Worm (Caenorhabditis elegans) whole organism, L1 larva: ENCODE measurements around the gene glr-4.

Source experiments
- Y116A8C.19 ChIP-seq: sonication (generic microtip); optimal IDR thresholded peaks from 2 replicates; lab custom pipeline; 2016; ENCODE audit warnings: missing compliant biosample characterization, missing genetic modification characterization, borderline replicate concordance
- alr-1 ChIP-seq: fragments of 200-800 bp; sonication (Bioruptor generic); optimal IDR thresholded peaks from 2 replicates; lab custom pipeline; 2018; ENCODE audit warnings: borderline replicate concordance, mild to moderate bottlenecking, missing genetic modification characterization, missing compliant biosample characterization
- blmp-1 ChIP-seq: fragments of 150-350 bp; optimal IDR thresholded peaks from 2 replicates; lab custom pipeline; 2014; ENCODE audit warnings: missing biosample characterization, missing genetic modification characterization
- dpl-1 ChIP-seq, 3 experiments: fragments of 150-350 bp in 2 of 3; sonication (generic microtip) in 1 of 3; optimal IDR thresholded peaks; 2 replicates each; lab custom pipeline; 2014 to 2017; ENCODE audit warnings: missing biosample characterization in 3 of 3, missing genetic modification characterization in 3 of 3, missing genetic modification reagents in 3 of 3
- efl-1 ChIP-seq, 4 experiments: fragments of 150-350 bp; optimal IDR thresholded peaks in 3 of 4; peaks in 1 of 4; 1 replicate in 1 of 4; 2 replicates in 3 of 4; lab custom pipeline; 2014; ENCODE audit warnings: missing biosample characterization in 2 of 4, missing genetic modification characterization in 2 of 4, missing genetic modification reagents in 2 of 4
- egl-27 ChIP-seq, 2 experiments: fragments of 150-350 bp in 1 of 2; sonication (generic microtip); optimal IDR thresholded peaks; 3 replicates each; lab custom pipeline; 2017 to 2018; ENCODE audit warnings: missing biosample characterization in 2 of 2, missing genetic modification characterization in 2 of 2, missing genetic modification reagents in 2 of 2
- fkh-10 ChIP-seq: sonication (generic microtip); optimal IDR thresholded peaks from 2 replicates; lab custom pipeline; 2017; ENCODE audit warnings: missing biosample characterization, missing genetic modification reagents, missing genetic modification characterization
- fkh-4 ChIP-seq: sonication (generic microtip); optimal IDR thresholded peaks from 2 replicates; lab custom pipeline; 2016; ENCODE audit warnings: missing compliant biosample characterization, missing genetic modification characterization, borderline replicate concordance
- fkh-8 ChIP-seq: sonication (generic microtip); optimal IDR thresholded peaks from 2 replicates; lab custom pipeline; 2016; ENCODE audit warnings: mild to moderate bottlenecking, missing genetic modification characterization, missing compliant biosample characterization
- isw-1 ChIP-seq: fragments of 200-800 bp; sonication (Bioruptor generic); IDR thresholded peaks from 2 replicates; pipeline ENCODE4 v1.3.6; 2022; ENCODE audit warnings: missing genetic modification characterization, missing compliant biosample characterization
- lin-14 ChIP-seq: fragments of 200-800 bp; sonication (Bioruptor generic); optimal IDR thresholded peaks from 2 replicates; lab custom pipeline; 2018; ENCODE audit warnings: mild to moderate bottlenecking, missing genetic modification characterization, moderate library complexity, missing compliant biosample characterization
- lir-3 ChIP-seq: sonication (generic microtip); optimal IDR thresholded peaks from 2 replicates; lab custom pipeline; 2016; ENCODE audit warnings: mild to moderate bottlenecking, missing genetic modification characterization, moderate library complexity, missing compliant biosample characterization; ENCODE audit not compliant: poor library complexity
- mab-9 ChIP-seq: fragments of 200-800 bp; sonication (Bioruptor generic); IDR thresholded peaks from 2 replicates; pipeline ENCODE4 v1.3.6; 2022; ENCODE audit warnings: missing genetic modification reagents, missing genetic modification characterization, missing compliant biosample characterization
- mdl-1 ChIP-seq, 2 experiments: fragments of 150-350 bp; optimal IDR thresholded peaks; 2 replicates each; lab custom pipeline; 2014 to 2017; ENCODE audit warnings: missing biosample characterization in 2 of 2, missing genetic modification characterization in 2 of 2, inconsistent platforms in 1 of 2
- mep-1 ChIP-seq: fragments of 150-350 bp; optimal IDR thresholded peaks from 2 replicates; lab custom pipeline; 2014; ENCODE audit warnings: missing biosample characterization, missing genetic modification characterization
- nhr-12 ChIP-seq: sonication (generic microtip); optimal IDR thresholded peaks from 2 replicates; lab custom pipeline; 2017; ENCODE audit warnings: missing biosample characterization, missing genetic modification characterization
- nhr-47 ChIP-seq: sonication (generic microtip); optimal IDR thresholded peaks from 2 replicates; lab custom pipeline; 2016; ENCODE audit warnings: mild to moderate bottlenecking, missing genetic modification characterization, moderate library complexity, missing compliant biosample characterization
- nhr-76 ChIP-seq: sonication (generic microtip); optimal IDR thresholded peaks from 2 replicates; lab custom pipeline; 2017; ENCODE audit warnings: missing biosample characterization, missing genetic modification characterization
- nhr-85 ChIP-seq: sonication (generic microtip); peaks from one replicate; lab custom pipeline; 2016; ENCODE audit warnings: missing genetic modification characterization, inconsistent platforms, missing compliant biosample characterization
- nhr-90 ChIP-seq: sonication (generic microtip); optimal IDR thresholded peaks from 2 replicates; lab custom pipeline; 2016; ENCODE audit warnings: mild to moderate bottlenecking, missing genetic modification characterization, missing compliant biosample characterization; ENCODE audit not compliant: poor library complexity
- skn-1 ChIP-seq: fragments of 150-350 bp; optimal IDR thresholded peaks from 2 replicates; lab custom pipeline; 2014; ENCODE audit warnings: missing biosample characterization, missing genetic modification characterization
- snpc-4 ChIP-seq: fragments of 150-350 bp; optimal IDR thresholded peaks from 2 replicates; lab custom pipeline; 2014; ENCODE audit warnings: missing biosample characterization, missing genetic modification characterization
- snu-23 ChIP-seq: sonication (generic microtip); optimal IDR thresholded peaks from 2 replicates; lab custom pipeline; 2016; ENCODE audit warnings: missing genetic modification characterization, missing compliant biosample characterization
- swsn-7 ChIP-seq: sonication (generic microtip); optimal IDR thresholded peaks from 2 replicates; lab custom pipeline; 2016; ENCODE audit warnings: missing genetic modification characterization, missing compliant biosample characterization
- tlp-1 ChIP-seq: fragments of 150-350 bp; optimal IDR thresholded peaks from 2 replicates; lab custom pipeline; 2014; ENCODE audit warnings: missing biosample characterization, missing genetic modification characterization
- unc-30 ChIP-seq: sonication (generic microtip); optimal IDR thresholded peaks from 2 replicates; lab custom pipeline; 2017; ENCODE audit warnings: missing biosample characterization, missing genetic modification characterization
- unc-86 ChIP-seq: sonication (generic microtip); optimal IDR thresholded peaks from 2 replicates; lab custom pipeline; 2016; ENCODE audit warnings: missing genetic modification characterization, missing compliant biosample characterization
- unc-98 ChIP-seq: fragments of 200-800 bp; sonication (Bioruptor generic); IDR thresholded peaks from 2 replicates; pipeline ENCODE4 v1.3.6; 2022; ENCODE audit warnings: missing genetic modification characterization, missing compliant biosample characterization
- xbp-1 ChIP-seq: sonication (generic microtip); optimal IDR thresholded peaks from 2 replicates; lab custom pipeline; 2016; ENCODE audit warnings: missing genetic modification characterization, missing compliant biosample characterization
- ztf-11 ChIP-seq, 2 experiments: sonication (generic microtip); optimal IDR thresholded peaks; 2 replicates each; lab custom pipeline; 2016 to 2017; ENCODE audit warnings: missing genetic modification characterization in 2 of 2, missing biosample characterization in 1 of 2, missing compliant biosample characterization in 1 of 2

Gene glr-4

ce11 chrII:7776232-7776631 lies 17.9 kb downstream of the glr-4 start (continued):
- no peak for TF ChIP-seq alr-1 (tag; lab: Kevin White, UChicago)
- no peak for TF ChIP-seq tlp-1

- TF ChIP-seq Y116A8C.19 (tag; lab: Kevin White, UChicago) (no peak), nhr-47 (tag; lab: Kevin White, UChicago) (peak; percentile 24), blmp-1 (peak; percentile 0), nhr-90 (tag; lab: Kevin White, UChicago) (peak; percentile 40)
These were observed 20.6 kb downstream of the glr-4 start for ce11 chrII:7773427-7773993.

ce11 chrII:7772411-7772810 lies 21.7 kb downstream of the glr-4 start, which contains the start of gene C06A8.6:
TSS of gene C06A8.6 (plus strand) at chrII:7772499.
- no peak for TF ChIP-seq mab-9
- no peak for TF ChIP-seq lin-14
- no peak for TF ChIP-seq snpc-4 (tag; lab: Kevin White, UChicago)
- TF ChIP-seq unc-30 (tag; lab: Kevin White, UChicago), result no peak
- no peak for TF ChIP-seq unc-86 (tag; lab: Kevin White, UChicago)
- TF ChIP-seq efl-1 (optimal IDR thresholded peaks at IDR 0.05; lab: Kevin White, UChicago), result no peak
- TF ChIP-seq efl-1 (GFP tag; optimal IDR thresholded peaks at IDR 0.05 in 1 of 2; lab: Kevin White, UChicago), result no peak
- TF ChIP-seq nhr-90 (tag; lab: Kevin White, UChicago), result no peak
- no peak for TF ChIP-seq dpl-1 (GFP tag; optimal IDR thresholded peaks at IDR 0.05; lab: Kevin White, UChicago)

- TF ChIP-seq nhr-47 (tag; lab: Kevin White, UChicago), result no peak
These were observed 22.2 kb downstream of the glr-4 start, which contains the start of gene C06A8.8 for ce11 chrII:7771917-7772316. TSS of gene C06A8.8 (minus strand) at chrII:7772017.

- TF ChIP-seq efl-1 (optimal IDR thresholded peaks at IDR 0.05; lab: Kevin White, UChicago) (no peak), efl-1 (GFP tag; optimal IDR thresholded peaks at IDR 0.05 in 1 of 2; lab: Kevin White, UChicago) (peak in 1 of 2 experiments; percentile 49), ztf-11 (tag; optimal IDR thresholded peaks at IDR 0.05; lab: Kevin White, UChicago) (no peak), nhr-76 (tag; lab: Kevin White, UChicago) (no peak), fkh-8 (tag; lab: Kevin White, UChicago) (peak; percentile 65), lin-14 (peak; percentile 31), mep-1 (tag; lab: Kevin White, UChicago) (no peak), isw-1 (GFP tag; lab: Robert Waterston, UW) (no peak)
These were observed 23.9 kb downstream of the glr-4 start for ce11 chrII:7770253-7770652.

- TF ChIP-seq blmp-1 (peak; percentile 56), egl-27 (tag; optimal IDR thresholded peaks at IDR 0.05; lab: Kevin White, UChicago) (no peak), nhr-85 (tag; lab: Kevin White, UChicago) (peak; percentile 59)
- TF ChIP-seq, all 84 proteins: peak for 2
These were observed 24.9 kb downstream of the glr-4 start for ce11 chrII:7769254-7769653.

- TF ChIP-seq unc-98 (GFP tag; lab: Robert Waterston, UW), result no peak
- TF ChIP-seq fkh-10 (GFP tag; lab: Kevin White, UChicago), result no peak
- TF ChIP-seq fkh-4 (tag; lab: Kevin White, UChicago), result no peak
- TF ChIP-seq nhr-12 (tag; lab: Kevin White, UChicago), result no peak
- no peak for TF ChIP-seq unc-86 (tag; lab: Kevin White, UChicago)
- TF ChIP-seq lir-3 (tag; lab: Kevin White, UChicago), result no peak
- TF ChIP-seq swsn-7 (tag; lab: Kevin White, UChicago), result no peak
- TF ChIP-seq snpc-4 (tag; lab: Kevin White, UChicago), result no peak
- no peak for TF ChIP-seq xbp-1
- TF ChIP-seq skn-1 (tag; lab: Kevin White, UChicago), result no peak
- no peak for TF ChIP-seq snu-23 (GFP tag; lab: Kevin White, UChicago)
- no peak for TF ChIP-seq mdl-1 (tag; optimal IDR thresholded peaks at IDR 0.05; lab: Kevin White, UChicago)
- TF ChIP-seq, all 84 proteins: peak for 0
These were observed 28.7 kb downstream of the glr-4 start, which contains the start of gene srh-39 for ce11 chrII:7765456-7765855. TSS of gene srh-39 (minus strand) at chrII:7765556.
